Worm (Caenorhabditis elegans) whole organism, late embryonic: ENCODE measurements around the gene pgph-1.

ENCODE experiments used
- C08G9.2 ChIP-seq: sonication (generic microtip); optimal IDR thresholded peaks from 2 replicates; lab custom pipeline; 2016; ENCODE audit warnings: mild to moderate bottlenecking, missing genetic modification characterization, moderate library complexity, missing compliant biosample characterization
- F13H6.1 ChIP-seq: sonication (generic microtip); optimal IDR thresholded peaks from 2 replicates; lab custom pipeline; 2016; ENCODE audit warnings: missing genetic modification characterization, missing compliant biosample characterization
- K02D7.2 ChIP-seq: sonication (generic microtip); optimal IDR thresholded peaks from 2 replicates; lab custom pipeline; 2017; ENCODE audit warnings: mild to moderate bottlenecking, missing genetic modification characterization, missing compliant biosample characterization
- K09A11.1 ChIP-seq: sonication (generic microtip); optimal IDR thresholded peaks from 2 replicates; lab custom pipeline; 2017; ENCODE audit warnings: antibody characterized with exemption, mild to moderate bottlenecking, missing genetic modification characterization, missing compliant biosample characterization; ENCODE audit not compliant: insufficient read depth
- T23F11.4 ChIP-seq: fragments of 200-800 bp; sonication (Bioruptor generic); optimal IDR thresholded peaks from 2 replicates; lab custom pipeline; 2018; ENCODE audit warnings: mild to moderate bottlenecking, missing genetic modification characterization, missing compliant biosample characterization
- ama-1 ChIP-seq: fragments of 150-350 bp; optimal IDR thresholded peaks from 2 replicates; lab custom pipeline; 2014
- ceh-18 ChIP-seq: sonication (generic microtip); optimal IDR thresholded peaks from 2 replicates; lab custom pipeline; 2016; ENCODE audit warnings: missing genetic modification characterization, missing compliant biosample characterization
- ceh-19 ChIP-seq: fragments of 200-800 bp; sonication (Bioruptor generic); optimal IDR thresholded peaks from 2 replicates; lab custom pipeline; 2018; ENCODE audit warnings: mild to moderate bottlenecking, missing genetic modification characterization, missing compliant biosample characterization
- ceh-24 ChIP-seq: sonication (generic microtip); optimal IDR thresholded peaks from 2 replicates; lab custom pipeline; 2016; ENCODE audit warnings: mild to moderate bottlenecking, missing genetic modification characterization, missing compliant biosample characterization
- ceh-30 ChIP-seq: fragments of 150-350 bp; optimal IDR thresholded peaks from 2 replicates; lab custom pipeline; 2014; ENCODE audit warnings: missing biosample characterization, missing genetic modification characterization
- ceh-6 ChIP-seq: fragments of 200-800 bp; sonication (Bioruptor generic); optimal IDR thresholded peaks from 2 replicates; lab custom pipeline; 2018; ENCODE audit warnings: mild to moderate bottlenecking, missing genetic modification characterization, missing compliant biosample characterization
- dmd-4 ChIP-seq: sonication (generic microtip); optimal IDR thresholded peaks from 2 replicates; lab custom pipeline; 2016; ENCODE audit warnings: borderline replicate concordance, missing genetic modification characterization, missing compliant biosample characterization
- dve-1 ChIP-seq: sonication (generic microtip); optimal IDR thresholded peaks from 2 replicates; lab custom pipeline; 2017; ENCODE audit warnings: antibody characterized with exemption, mild to moderate bottlenecking, missing genetic modification characterization, missing compliant biosample characterization
- elt-2 ChIP-seq: sonication (generic microtip); optimal IDR thresholded peaks from 2 replicates; lab custom pipeline; 2016; ENCODE audit warnings: missing genetic modification reagents, missing genetic modification characterization, missing compliant biosample characterization
- elt-4 ChIP-seq: sonication (generic microtip); optimal IDR thresholded peaks from 2 replicates; lab custom pipeline; 2016; ENCODE audit warnings: missing genetic modification characterization, missing compliant biosample characterization
- gmeb-2 ChIP-seq: sonication (generic microtip); optimal IDR thresholded peaks from 2 replicates; lab custom pipeline; 2016; ENCODE audit warnings: missing genetic modification characterization, inconsistent platforms, missing compliant biosample characterization
- hlh-15 ChIP-seq: sonication (generic microtip); optimal IDR thresholded peaks from 2 replicates; lab custom pipeline; 2016; ENCODE audit warnings: missing genetic modification characterization, missing compliant biosample characterization
- hlh-6 ChIP-seq: sonication (generic microtip); optimal IDR thresholded peaks from 2 replicates; lab custom pipeline; 2016; ENCODE audit warnings: missing genotype, missing genetic modification characterization, missing compliant biosample characterization
- lin-11 ChIP-seq: fragments of 200-800 bp; sonication (Bioruptor generic); optimal IDR thresholded peaks from 2 replicates; lab custom pipeline; 2018; ENCODE audit warnings: mild to moderate bottlenecking, missing genetic modification characterization, missing compliant biosample characterization
- madf-2 ChIP-seq: sonication (generic microtip); optimal IDR thresholded peaks from 2 replicates; lab custom pipeline; 2017; ENCODE audit warnings: missing genetic modification characterization, missing compliant biosample characterization
- nhr-11 ChIP-seq: fragments of 150-350 bp; optimal IDR thresholded peaks from 2 replicates; lab custom pipeline; 2014; ENCODE audit warnings: missing biosample characterization, missing genetic modification characterization
- npax-4 ChIP-seq: sonication (generic microtip); optimal IDR thresholded peaks from 2 replicates; lab custom pipeline; 2016; ENCODE audit warnings: missing genetic modification characterization, missing compliant biosample characterization
- odd-2 ChIP-seq: sonication (generic microtip); optimal IDR thresholded peaks from 2 replicates; lab custom pipeline; 2017; ENCODE audit warnings: antibody characterized with exemption, mild to moderate bottlenecking, missing genetic modification characterization, missing compliant biosample characterization
- pag-3 ChIP-seq: sonication (generic microtip); optimal IDR thresholded peaks from 2 replicates; lab custom pipeline; 2016; ENCODE audit warnings: missing compliant biosample characterization, missing genetic modification characterization, borderline replicate concordance
- pax-1 ChIP-seq: fragments of 150-350 bp; optimal IDR thresholded peaks from 2 replicates; lab custom pipeline; 2014; ENCODE audit warnings: missing biosample characterization, missing genetic modification characterization
- pha-2 ChIP-seq: sonication (generic microtip); optimal IDR thresholded peaks from 2 replicates; lab custom pipeline; 2017; ENCODE audit warnings: mild to moderate bottlenecking, missing genetic modification characterization, missing compliant biosample characterization
- pha-4 ChIP-seq: fragments of 150-350 bp; optimal IDR thresholded peaks from 2 replicates; lab custom pipeline; 2018; ENCODE audit warnings: missing biosample characterization, missing genetic modification reagents, missing genetic modification characterization
- pqm-1 ChIP-seq: sonication (generic microtip); optimal IDR thresholded peaks from 2 replicates; lab custom pipeline; 2016; ENCODE audit warnings: missing genetic modification characterization, missing compliant biosample characterization
- rnt-1 ChIP-seq: sonication (generic microtip); optimal IDR thresholded peaks from 2 replicates; lab custom pipeline; 2016; ENCODE audit warnings: missing genetic modification characterization, missing compliant biosample characterization
- sdc-2 ChIP-seq: sonication (generic microtip); optimal IDR thresholded peaks from 2 replicates; lab custom pipeline; 2016; ENCODE audit warnings: missing genotype, missing genetic modification characterization, missing compliant biosample characterization
- sox-2 ChIP-seq: fragments of 200-800 bp; sonication (Bioruptor generic); IDR thresholded peaks from 2 replicates; pipeline ENCODE4 v1.3.6; 2022; ENCODE audit warnings: missing genetic modification reagents, missing genetic modification characterization, missing compliant biosample characterization
- unc-3 ChIP-seq, 2 experiments: fragments of 200-800 bp in 1 of 2; sonication (Bioruptor generic) in 1 of 2; sonication (generic microtip) in 1 of 2; conservative IDR thresholded peaks in 1 of 2; optimal IDR thresholded peaks in 1 of 2; 2 replicates each; pipeline versions ENCODE4 v1.3.6 to Lab custom; 2016 to 2022; ENCODE audit warnings: missing compliant biosample characterization in 2 of 2, missing genetic modification characterization in 2 of 2, missing genetic modification reagents in 1 of 2
- unc-55 ChIP-seq: sonication (generic microtip); optimal IDR thresholded peaks from 2 replicates; lab custom pipeline; 2017; ENCODE audit warnings: missing biosample characterization, missing genetic modification reagents, missing genetic modification characterization
- ztf-16 ChIP-seq: sonication (generic microtip); optimal IDR thresholded peaks from 2 replicates; lab custom pipeline; 2017; ENCODE audit warnings: missing genetic modification characterization, missing compliant biosample characterization

Gene pgph-1

ce11 chrV:5790497-5791280 is 37.4 kb upstream of the pgph-1 start, which contains the start of the genes nhr-142 and F44E7.9 (continued):
- peak; percentile 29 for TF ChIP-seq ceh-19 (GFP tag; lab: Kevin White, UChicago)
- peak; percentile 72 for TF ChIP-seq ceh-18 (tag; lab: Kevin White, UChicago)
- TF ChIP-seq ceh-24 (tag; lab: Kevin White, UChicago), result peak; percentile 13
- no peak for TF ChIP-seq K09A11.1 (tag; lab: Kevin White, UChicago)
- no peak for TF ChIP-seq ama-1 (lab: Kevin White, UChicago)
- no peak for TF ChIP-seq sox-2 (GFP tag; lab: Robert Waterston, UW)
- TF ChIP-seq ztf-16 (tag; lab: Kevin White, UChicago), result peak; percentile 60
- TF ChIP-seq pag-3 (tag; lab: Kevin White, UChicago), result no peak
- no peak for TF ChIP-seq gmeb-2 (tag; lab: Kevin White, UChicago)
- TF ChIP-seq F13H6.1 (tag; lab: Kevin White, UChicago), result peak; percentile 64
- no peak for TF ChIP-seq nhr-11 (tag; lab: Kevin White, UChicago)
- TF ChIP-seq C08G9.2 (tag; lab: Kevin White, UChicago), result peak; percentile 80
- TF ChIP-seq sdc-2 (tag; lab: Kevin White, UChicago), result peak; percentile 18
- TF ChIP-seq dmd-4 (tag; lab: Kevin White, UChicago), result peak; percentile 47
- TF ChIP-seq hlh-6 (tag; lab: Kevin White, UChicago), result no peak
- no peak for TF ChIP-seq lin-11
- TF ChIP-seq K02D7.2 (tag; lab: Kevin White, UChicago), result peak; percentile 28
- peak; percentile 39 for TF ChIP-seq madf-2 (tag; lab: Kevin White, UChicago)

ce11 chrV:5788650-5789049 is 35.3 kb upstream of the pgph-1 start:
- no peak for TF ChIP-seq ceh-24 (tag; lab: Kevin White, UChicago)

DNA sequence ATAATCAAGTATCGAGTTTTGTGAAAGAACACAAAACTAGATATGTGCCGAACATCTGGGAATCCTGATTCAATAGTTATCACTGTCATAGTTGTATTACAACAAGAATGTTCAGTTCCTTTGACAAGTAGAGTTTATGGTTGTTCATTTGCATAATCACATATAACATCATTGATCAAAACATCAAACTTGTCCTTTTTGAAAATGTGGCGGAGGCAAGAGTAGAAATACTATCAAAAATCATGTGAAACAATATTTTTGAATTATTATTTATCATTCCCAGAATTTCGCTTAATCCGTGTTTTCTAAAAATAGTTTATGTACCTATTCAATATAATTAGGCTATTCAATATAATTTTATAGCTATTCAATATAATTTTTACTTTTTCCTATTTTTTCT is 32.0 kb upstream of the pgph-1 start, which contains the start of gene F44E7.7:
Gene F44E7.7 (minus strand): TSS at position 101 of the 400 bp plus-strand sequence.
- no peak for TF ChIP-seq npax-4
- no peak for TF ChIP-seq ceh-30 (tag; lab: Kevin White, UChicago)
- TF ChIP-seq T23F11.4 (GFP tag; lab: Kevin White, UChicago), result no peak
- no peak for TF ChIP-seq elt-2 (tag; lab: Kevin White, UChicago)
- no peak for TF ChIP-seq gmeb-2 (tag; lab: Kevin White, UChicago)
- TF ChIP-seq elt-4 (tag; lab: Kevin White, UChicago), result no peak
- TF ChIP-seq sox-2 (GFP tag; lab: Robert Waterston, UW), result no peak
- TF ChIP-seq rnt-1 (tag; lab: Kevin White, UChicago), result no peak
- TF ChIP-seq odd-2 (tag; lab: Kevin White, UChicago), result no peak
- TF ChIP-seq hlh-15, result no peak
- TF ChIP-seq pqm-1, result no peak
- TF ChIP-seq unc-55 (GFP tag; lab: Kevin White, UChicago), result no peak
- TF ChIP-seq ztf-16 (tag; lab: Kevin White, UChicago), result no peak
- TF ChIP-seq unc-3 (GFP tag; conservative IDR thresholded peaks at IDR 0.05; lab: Robert Waterston, UW), result no peak
- TF ChIP-seq unc-3 (tag; optimal IDR thresholded peaks at IDR 0.05; lab: Kevin White, UChicago), result no peak
- TF ChIP-seq pha-2 (tag; lab: Kevin White, UChicago), result no peak
- TF ChIP-seq pax-1 (tag; lab: Kevin White, UChicago), result no peak
- no peak for TF ChIP-seq ceh-19 (GFP tag; lab: Kevin White, UChicago)
- no peak for TF ChIP-seq K02D7.2 (tag; lab: Kevin White, UChicago)

- TF ChIP-seq K09A11.1 (tag; lab: Kevin White, UChicago) (no peak), dve-1 (tag; lab: Kevin White, UChicago) (no peak), ceh-6 (GFP tag; lab: Kevin White, UChicago) (no peak), elt-2 (tag; lab: Kevin White, UChicago) (no peak), ceh-19 (GFP tag; lab: Kevin White, UChicago) (no peak), pha-4 (tag; lab: Kevin White, UChicago) (no peak), nhr-11 (tag; lab: Kevin White, UChicago) (no peak), gmeb-2 (tag; lab: Kevin White, UChicago) (no peak)
- TF ChIP-seq, all 69 proteins: peak for 0
These were observed 29.4 kb upstream of the pgph-1 start, which contains the start of gene fbxa-183 for ce11 chrV:5782687-5783086. Gene fbxa-183, minus strand, starts transcription at chrV:5782787.
